Worm (Caenorhabditis elegans) whole organism, late embryonic: ENCODE data around the gene F13E9.13.
A peak's percentile ranks its signal among the peaks of the same experiment; 100 is the strongest.

Experiments used
- C38D4.7 ChIP-seq: fragments of 200-800 bp; sonication (Bioruptor generic); optimal IDR thresholded peaks from 2 replicates; lab custom pipeline; 2018; ENCODE audit warnings: mild to moderate bottlenecking, missing genetic modification characterization, moderate library complexity, missing compliant biosample characterization
- K02D7.2 ChIP-seq: sonication (generic microtip); optimal IDR thresholded peaks from 2 replicates; lab custom pipeline; 2017; ENCODE audit warnings: mild to moderate bottlenecking, missing genetic modification characterization, missing compliant biosample characterization
- ahr-1 ChIP-seq: sonication (generic microtip); optimal IDR thresholded peaks from 2 replicates; lab custom pipeline; 2016; ENCODE audit warnings: missing genetic modification characterization, missing compliant biosample characterization
- ceh-18 ChIP-seq: sonication (generic microtip); optimal IDR thresholded peaks from 2 replicates; lab custom pipeline; 2016; ENCODE audit warnings: missing genetic modification characterization, missing compliant biosample characterization
- ceh-19 ChIP-seq: fragments of 200-800 bp; sonication (Bioruptor generic); optimal IDR thresholded peaks from 2 replicates; lab custom pipeline; 2018; ENCODE audit warnings: mild to moderate bottlenecking, missing genetic modification characterization, missing compliant biosample characterization
- ceh-2 ChIP-seq: sonication (generic microtip); optimal IDR thresholded peaks from 2 replicates; lab custom pipeline; 2016; ENCODE audit warnings: missing genotype, missing genetic modification characterization, missing compliant biosample characterization
- ceh-22 ChIP-seq: sonication (generic microtip); optimal IDR thresholded peaks from 2 replicates; lab custom pipeline; 2017; ENCODE audit warnings: missing biosample characterization, missing genetic modification characterization
- ceh-24 ChIP-seq: sonication (generic microtip); optimal IDR thresholded peaks from 2 replicates; lab custom pipeline; 2016; ENCODE audit warnings: mild to moderate bottlenecking, missing genetic modification characterization, missing compliant biosample characterization
- ceh-30 ChIP-seq: fragments of 150-350 bp; optimal IDR thresholded peaks from 2 replicates; lab custom pipeline; 2014; ENCODE audit warnings: missing biosample characterization, missing genetic modification characterization
- ceh-31 ChIP-seq: sonication (generic microtip); optimal IDR thresholded peaks from 2 replicates; lab custom pipeline; 2016; ENCODE audit warnings: missing genetic modification characterization, missing compliant biosample characterization
- ceh-34 ChIP-seq: sonication (generic microtip); optimal IDR thresholded peaks from 2 replicates; lab custom pipeline; 2016; ENCODE audit warnings: mild to moderate bottlenecking, missing genetic modification characterization, missing compliant biosample characterization
- ceh-48 ChIP-seq: sonication (generic microtip); optimal IDR thresholded peaks from 2 replicates; lab custom pipeline; 2016; ENCODE audit warnings: missing genetic modification characterization, inconsistent platforms, missing compliant biosample characterization
- che-1 ChIP-seq: sonication (generic microtip); optimal IDR thresholded peaks from 2 replicates; lab custom pipeline; 2016; ENCODE audit warnings: mild to moderate bottlenecking, missing genetic modification characterization, missing compliant biosample characterization
- dmd-4 ChIP-seq: sonication (generic microtip); optimal IDR thresholded peaks from 2 replicates; lab custom pipeline; 2016; ENCODE audit warnings: borderline replicate concordance, missing genetic modification characterization, missing compliant biosample characterization
- dve-1 ChIP-seq: sonication (generic microtip); optimal IDR thresholded peaks from 2 replicates; lab custom pipeline; 2017; ENCODE audit warnings: antibody characterized with exemption, mild to moderate bottlenecking, missing genetic modification characterization, missing compliant biosample characterization
- elt-2 ChIP-seq: sonication (generic microtip); optimal IDR thresholded peaks from 2 replicates; lab custom pipeline; 2016; ENCODE audit warnings: missing genetic modification reagents, missing genetic modification characterization, missing compliant biosample characterization
- elt-4 ChIP-seq: sonication (generic microtip); optimal IDR thresholded peaks from 2 replicates; lab custom pipeline; 2016; ENCODE audit warnings: missing genetic modification characterization, missing compliant biosample characterization
- ets-4 ChIP-seq: sonication (generic microtip); optimal IDR thresholded peaks from 2 replicates; lab custom pipeline; 2016; ENCODE audit warnings: missing genetic modification characterization, missing compliant biosample characterization
- eyg-1 ChIP-seq: sonication (generic microtip); optimal IDR thresholded peaks from 2 replicates; lab custom pipeline; 2016; ENCODE audit warnings: missing genotype, missing genetic modification characterization, missing compliant biosample characterization
- fax-1 ChIP-seq: sonication (generic microtip); optimal IDR thresholded peaks from 2 replicates; lab custom pipeline; 2016; ENCODE audit warnings: missing genotype, missing genetic modification characterization, missing compliant biosample characterization
- fkh-6 ChIP-seq: sonication (generic microtip); optimal IDR thresholded peaks from 2 replicates; lab custom pipeline; 2016; ENCODE audit warnings: missing genetic modification characterization, missing compliant biosample characterization
- hlh-30 ChIP-seq: sonication (generic microtip); optimal IDR thresholded peaks from 2 replicates; lab custom pipeline; 2017; ENCODE audit warnings: antibody characterized with exemption, missing genetic modification characterization, missing compliant biosample characterization; ENCODE audit not compliant: insufficient read depth
- hlh-6 ChIP-seq: sonication (generic microtip); optimal IDR thresholded peaks from 2 replicates; lab custom pipeline; 2016; ENCODE audit warnings: missing genotype, missing genetic modification characterization, missing compliant biosample characterization
- lim-6 ChIP-seq: sonication (generic microtip); optimal IDR thresholded peaks from 2 replicates; lab custom pipeline; 2016; ENCODE audit warnings: missing genetic modification characterization, missing compliant biosample characterization
- lin-11 ChIP-seq: fragments of 200-800 bp; sonication (Bioruptor generic); optimal IDR thresholded peaks from 2 replicates; lab custom pipeline; 2018; ENCODE audit warnings: mild to moderate bottlenecking, missing genetic modification characterization, missing compliant biosample characterization
- madf-2 ChIP-seq: sonication (generic microtip); optimal IDR thresholded peaks from 2 replicates; lab custom pipeline; 2017; ENCODE audit warnings: missing genetic modification characterization, missing compliant biosample characterization
- mec-3 ChIP-seq: sonication (generic microtip); optimal IDR thresholded peaks from 2 replicates; lab custom pipeline; 2016; ENCODE audit warnings: borderline replicate concordance, missing genetic modification characterization, missing compliant biosample characterization
- nfya-1 ChIP-seq: sonication (generic microtip); optimal IDR thresholded peaks from 2 replicates; lab custom pipeline; 2017; ENCODE audit warnings: missing genetic modification characterization, mild to moderate bottlenecking, missing compliant biosample characterization, antibody characterized with exemption, moderate library complexity
- nhr-232 ChIP-seq: sonication (generic microtip); optimal IDR thresholded peaks from 2 replicates; lab custom pipeline; 2016; ENCODE audit warnings: missing genetic modification characterization, missing compliant biosample characterization
- npax-4 ChIP-seq: sonication (generic microtip); optimal IDR thresholded peaks from 2 replicates; lab custom pipeline; 2016; ENCODE audit warnings: missing genetic modification characterization, missing compliant biosample characterization
- pag-3 ChIP-seq: sonication (generic microtip); optimal IDR thresholded peaks from 2 replicates; lab custom pipeline; 2016; ENCODE audit warnings: missing compliant biosample characterization, missing genetic modification characterization, borderline replicate concordance
- pat-9 ChIP-seq: fragments of 200-800 bp; sonication (Bioruptor generic); optimal IDR thresholded peaks from 2 replicates; lab custom pipeline; 2018; ENCODE audit warnings: mild to moderate bottlenecking, missing genetic modification characterization, moderate library complexity, missing compliant biosample characterization
- pax-1 ChIP-seq: fragments of 150-350 bp; optimal IDR thresholded peaks from 2 replicates; lab custom pipeline; 2014; ENCODE audit warnings: missing biosample characterization, missing genetic modification characterization
- pha-2 ChIP-seq: sonication (generic microtip); optimal IDR thresholded peaks from 2 replicates; lab custom pipeline; 2017; ENCODE audit warnings: mild to moderate bottlenecking, missing genetic modification characterization, missing compliant biosample characterization
- pha-4 ChIP-seq: fragments of 150-350 bp; optimal IDR thresholded peaks from 2 replicates; lab custom pipeline; 2018; ENCODE audit warnings: missing biosample characterization, missing genetic modification reagents, missing genetic modification characterization
- ref-2 ChIP-seq: sonication (generic microtip); optimal IDR thresholded peaks from 2 replicates; lab custom pipeline; 2016; ENCODE audit warnings: missing genetic modification characterization, missing compliant biosample characterization
- sox-2 ChIP-seq: fragments of 200-800 bp; sonication (Bioruptor generic); IDR thresholded peaks from 2 replicates; pipeline ENCODE4 v1.3.6; 2022; ENCODE audit warnings: missing genetic modification reagents, missing genetic modification characterization, missing compliant biosample characterization
- sox-4 ChIP-seq: sonication (generic microtip); optimal IDR thresholded peaks from 2 replicates; lab custom pipeline; 2017; ENCODE audit warnings: mild to moderate bottlenecking, missing genetic modification characterization, inconsistent platforms, missing compliant biosample characterization
- syd-9 ChIP-seq: sonication (generic microtip); optimal IDR thresholded peaks from 2 replicates; lab custom pipeline; 2016; ENCODE audit warnings: mild to moderate bottlenecking, missing genetic modification characterization, moderate library complexity, missing compliant biosample characterization
- tbx-2 ChIP-seq: sonication (generic microtip); optimal IDR thresholded peaks from 2 replicates; lab custom pipeline; 2016; ENCODE audit warnings: missing genetic modification characterization, missing compliant biosample characterization
- unc-3 ChIP-seq, 2 experiments: fragments of 200-800 bp in 1 of 2; sonication (Bioruptor generic) in 1 of 2; sonication (generic microtip) in 1 of 2; conservative IDR thresholded peaks in 1 of 2; optimal IDR thresholded peaks in 1 of 2; 2 replicates each; pipeline versions ENCODE4 v1.3.6 to Lab custom; 2016 to 2022; ENCODE audit warnings: missing compliant biosample characterization in 2 of 2, missing genetic modification characterization in 2 of 2, missing genetic modification reagents in 1 of 2
- unc-42 ChIP-seq: sonication (generic microtip); optimal IDR thresholded peaks from 2 replicates; lab custom pipeline; 2016; ENCODE audit warnings: missing genotype, missing genetic modification characterization, missing compliant biosample characterization
- unc-86 ChIP-seq: sonication (generic microtip); optimal IDR thresholded peaks from 2 replicates; lab custom pipeline; 2016; ENCODE audit warnings: missing genetic modification characterization, missing compliant biosample characterization
- zip-5 ChIP-seq: sonication (generic microtip); optimal IDR thresholded peaks from 2 replicates; lab custom pipeline; 2016; ENCODE audit warnings: missing genetic modification characterization, missing compliant biosample characterization

F13E9.13 gene

DNA sequence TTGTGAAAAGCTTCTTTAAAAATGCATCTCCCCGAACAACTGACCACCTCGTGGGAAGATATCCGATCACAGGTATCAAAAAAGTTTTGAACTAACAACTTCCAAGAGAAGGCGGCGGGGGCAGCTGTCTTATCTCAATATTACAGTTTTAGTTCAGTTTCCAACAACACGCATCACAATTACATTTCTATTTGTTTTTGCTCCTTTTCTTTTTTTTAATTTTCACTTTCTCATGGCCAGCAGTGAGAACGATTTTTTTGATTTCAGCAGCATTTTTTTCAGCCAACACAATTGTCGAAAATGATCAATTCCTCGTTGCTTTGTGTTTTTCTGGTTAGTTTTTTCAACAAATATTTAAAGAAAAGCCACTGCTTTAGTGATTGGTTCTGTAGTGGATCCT is 31.7 kb downstream of the F13E9.13 start, which contains the start of gene ZK593.2:
TSS of gene ZK593.2 (plus strand) at position 301 of the 400 bp plus-strand sequence.
- no peak for TF ChIP-seq zip-5
- TF ChIP-seq fkh-6 (tag; lab: Kevin White, UChicago) = no peak
- no peak for TF ChIP-seq tbx-2
- TF ChIP-seq mec-3 (tag; lab: Kevin White, UChicago) = no peak
- no peak for TF ChIP-seq ahr-1 (tag; lab: Kevin White, UChicago)
- no peak for TF ChIP-seq ets-4 (tag; lab: Kevin White, UChicago)
- no peak for TF ChIP-seq ref-2 (tag; lab: Kevin White, UChicago)
- TF ChIP-seq eyg-1 (tag; lab: Kevin White, UChicago) = no peak
- TF ChIP-seq pax-1 (tag; lab: Kevin White, UChicago) = no peak
- TF ChIP-seq sox-4 (tag; lab: Kevin White, UChicago) = no peak
- no peak for TF ChIP-seq ceh-30 (tag; lab: Kevin White, UChicago)
- no peak for TF ChIP-seq ceh-34 (tag; lab: Kevin White, UChicago)
- no peak for TF ChIP-seq ceh-22

ce11 chrIV:10915388-10915787 is 34.0 kb downstream of the F13E9.13 start, which contains the start of gene ZK593.3:
ZK593.3 (plus strand) TSS chrIV:10915688.
- no peak for TF ChIP-seq hlh-6 (tag; lab: Kevin White, UChicago)

- no peak for TF ChIP-seq K02D7.2 (tag; lab: Kevin White, UChicago)
- TF ChIP-seq ref-2 (tag; lab: Kevin White, UChicago) = no peak
- TF ChIP-seq ceh-31 (tag; lab: Kevin White, UChicago) = no peak
- no peak for TF ChIP-seq nfya-1 (tag; lab: Kevin White, UChicago)
- no peak for TF ChIP-seq fax-1 (tag; lab: Kevin White, UChicago)
Measured at ce11 chrIV:10916134-10916533, 34.8 kb downstream of the F13E9.13 start.

ce11 chrIV:10918877-10919560 is 37.7 kb downstream of the F13E9.13 start:
- TF ChIP-seq sox-2 = no peak
- TF ChIP-seq ceh-24 (tag; lab: Kevin White, UChicago) = no peak
- TF ChIP-seq dmd-4 = no peak
- TF ChIP-seq C38D4.7 (GFP tag; lab: Kevin White, UChicago) = no peak
- TF ChIP-seq pax-1 (tag; lab: Kevin White, UChicago) = peak; percentile 29
- no peak for TF ChIP-seq ceh-2 (tag; lab: Kevin White, UChicago)
- TF ChIP-seq madf-2 (tag; lab: Kevin White, UChicago) = no peak
- TF ChIP-seq pag-3 = no peak
- peak; percentile 80 for TF ChIP-seq hlh-30 (tag; lab: Kevin White, UChicago)
- TF ChIP-seq ceh-18 = peak; percentile 77
- no peak for TF ChIP-seq sox-4 (tag; lab: Kevin White, UChicago)
- no peak for TF ChIP-seq pha-2 (tag; lab: Kevin White, UChicago)
- no peak for TF ChIP-seq pha-4 (tag; lab: Kevin White, UChicago)
- no peak for TF ChIP-seq ceh-48 (tag; lab: Kevin White, UChicago)
- TF ChIP-seq nhr-232 (tag; lab: Kevin White, UChicago) = no peak
- no peak for TF ChIP-seq elt-4 (tag; lab: Kevin White, UChicago)
- TF ChIP-seq pat-9 = no peak
- peak; percentile 56 for TF ChIP-seq ref-2 (tag; lab: Kevin White, UChicago)
- no peak for TF ChIP-seq unc-3 (GFP tag; conservative IDR thresholded peaks at IDR 0.05; lab: Robert Waterston, UW)
- no peak for TF ChIP-seq unc-3 (tag; optimal IDR thresholded peaks at IDR 0.05; lab: Kevin White, UChicago)
- no peak for TF ChIP-seq lin-11 (tag; lab: Kevin White, UChicago)
- no peak for TF ChIP-seq fax-1 (tag; lab: Kevin White, UChicago)
- TF ChIP-seq ceh-31 (tag; lab: Kevin White, UChicago) = peak; percentile 80
- peak; percentile 69 for TF ChIP-seq nfya-1 (tag; lab: Kevin White, UChicago)
- no peak for TF ChIP-seq hlh-6 (tag; lab: Kevin White, UChicago)
- TF ChIP-seq ceh-19 (GFP tag; lab: Kevin White, UChicago) = peak; percentile 10
- TF ChIP-seq lim-6 (tag; lab: Kevin White, UChicago) = no peak
- no peak for TF ChIP-seq syd-9 (tag; lab: Kevin White, UChicago)
- no peak for TF ChIP-seq unc-86
- no peak for TF ChIP-seq dve-1 (tag; lab: Kevin White, UChicago)
- TF ChIP-seq unc-42 (tag; lab: Kevin White, UChicago) = peak; percentile 51
- TF ChIP-seq elt-2 (tag; lab: Kevin White, UChicago) = no peak
- no peak for TF ChIP-seq npax-4
- no peak for TF ChIP-seq che-1 (tag; lab: Kevin White, UChicago)
